Worm (Caenorhabditis elegans) whole organism, L3 larva: ENCODE results near the gene anp-1.

ENCODE experiments used
- nhr-28 ChIP-seq: fragments of 150-350 bp; optimal IDR thresholded peaks from 2 replicates; lab custom pipeline; 2014; ENCODE audit warnings: missing biosample characterization, missing genetic modification characterization
- pha-4 ChIP-seq: fragments of 150-350 bp; optimal IDR thresholded peaks from 2 replicates; lab custom pipeline; 2014; ENCODE audit warnings: missing biosample characterization, missing genetic modification reagents, missing genetic modification characterization
- pqm-1 ChIP-seq: fragments of 150-350 bp; optimal IDR thresholded peaks from 2 replicates; lab custom pipeline; 2017; ENCODE audit warnings: missing biosample characterization, missing genetic modification characterization, inconsistent platforms
- sea-2 ChIP-seq: fragments of 150-350 bp; sonication (generic microtip); optimal IDR thresholded peaks from 4 replicates; lab custom pipeline; 2014; ENCODE audit warnings: missing biosample characterization, missing genetic modification reagents, missing genetic modification characterization
- snpc-4 ChIP-seq: fragments of 150-350 bp; optimal IDR thresholded peaks from 2 replicates; lab custom pipeline; 2014; ENCODE audit warnings: missing biosample characterization, missing genetic modification characterization
- zag-1 ChIP-seq: fragments of 150-350 bp; optimal IDR thresholded peaks from 2 replicates; lab custom pipeline; 2014; ENCODE audit warnings: missing biosample characterization, missing genetic modification characterization

DNA sequence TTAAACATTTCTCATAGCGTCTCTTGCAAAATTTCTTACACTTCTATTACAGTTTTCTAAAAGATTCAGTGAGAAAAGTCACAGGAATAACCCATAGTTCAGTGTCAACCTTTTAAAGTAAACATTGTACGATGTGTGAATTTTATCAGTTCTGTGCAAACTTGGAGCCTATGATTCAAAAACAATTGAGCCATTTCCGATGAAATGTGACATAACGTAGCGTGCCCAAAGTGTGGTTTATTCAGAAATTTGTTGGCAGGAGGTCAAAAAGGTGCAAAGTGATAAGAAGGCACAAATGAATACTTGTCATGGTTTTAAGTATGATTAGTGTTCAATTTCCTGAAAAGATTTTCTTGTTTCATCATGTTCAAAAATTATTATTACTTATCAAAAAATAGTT lies 18.3 kb downstream of the anp-1 start:
- TF ChIP-seq sea-2 (GFP tag; lab: Kevin White, UChicago) (no peak), nhr-28 (no peak), pqm-1 (tag; lab: Kevin White, UChicago) (no peak), snpc-4 (no peak), zag-1 (tag; lab: Kevin White, UChicago) (no peak), pha-4 (no peak)
